Fruit fly (Drosophila melanogaster): ENCODE data around the gene CG12496.

CG12496 gene

dm6 chrX:2359845-2360244 is 50.9 kb downstream of the CG12496 start (continued):
- TF ChIP-seq CG4360 (GFP tag; IDR thresholded peaks at IDR 0.05) (no peak), Sox102F (GFP tag; optimal IDR thresholded peaks at IDR 0.05) (peak; percentile 50), Scr (GFP tag; IDR thresholded peaks at IDR 0.05; ENCODE audit: partially characterized antibody) (no peak), CG2889 (GFP tag; IDR thresholded peaks at IDR 0.05) (no peak), bcd (GFP tag; optimal IDR thresholded peaks at IDR 0.05) (no peak), CG8290 (GFP tag; optimal IDR thresholded peaks at IDR 0.05) (no peak), CG8290 (tag; optimal IDR thresholded peaks at IDR 0.05) (peak in 1 of 2 experiments; percentile 4), nau (GFP tag; optimal IDR thresholded peaks at IDR 0.05) (no peak), bab2 (GFP tag; optimal IDR thresholded peaks at IDR 0.05) (no peak), CG11247 (GFP tag; IDR thresholded peaks at IDR 0.05) (no peak), fd102C (GFP tag; optimal IDR thresholded peaks at IDR 0.05) (no peak), Spps (tag; optimal IDR thresholded peaks at IDR 0.05) (no peak), disco-r (GFP tag; optimal IDR thresholded peaks at IDR 0.05) (no peak), Ptx1 (GFP tag; IDR thresholded peaks at IDR 0.05) (peak; percentile 56), CG31388 (GFP tag; optimal IDR thresholded peaks at IDR 0.05) (no peak), CG15073 (GFP tag; optimal IDR thresholded peaks at IDR 0.05) (no peak), CG6854 (GFP tag; optimal IDR thresholded peaks at IDR 0.05) (no peak), Gsc (GFP tag; IDR thresholded peaks at IDR 0.05) (no peak), sc (optimal IDR thresholded peaks at IDR 0.05) (no peak), sc (GFP tag; optimal IDR thresholded peaks at IDR 0.05) (no peak), CG11504 (tag; optimal IDR thresholded peaks at IDR 0.05) (peak; percentile 42), shn (GFP tag; optimal IDR thresholded peaks at IDR 0.05) (no peak), CG8944 (GFP tag; optimal IDR thresholded peaks at IDR 0.05) (no peak), Rx (GFP tag; IDR thresholded peaks at IDR 0.05) (no peak), lov (optimal IDR thresholded peaks at IDR 0.05) (no peak), lov (GFP tag; IDR thresholded peaks at IDR 0.05) (no peak), CG15479 (GFP tag; optimal IDR thresholded peaks at IDR 0.05) (no peak), MTF-1 (GFP tag; optimal IDR thresholded peaks at IDR 0.05; ENCODE audit: borderline replicate concordance) (no peak), Fer1 (GFP tag; optimal IDR thresholded peaks at IDR 0.05) (no peak), Bdp1 (GFP tag; optimal IDR thresholded peaks at IDR 0.05) (no peak), wdn (GFP tag; IDR thresholded peaks at IDR 0.05) (no peak), cwo (GFP tag; optimal IDR thresholded peaks at IDR 0.05) (no peak), zen2 (GFP tag; IDR thresholded peaks at IDR 0.05; ENCODE audit: partially characterized antibody) (no peak), org-1 (GFP tag; optimal IDR thresholded peaks at IDR 0.05) (no peak), B-H2 (GFP tag; optimal IDR thresholded peaks at IDR 0.05) (no peak), nerfin-1 (tag; optimal IDR thresholded peaks at IDR 0.05) (no peak), Blimp-1 (GFP tag; optimal IDR thresholded peaks at IDR 0.05) (peak; percentile 44), Hsf (GFP tag; optimal IDR thresholded peaks at IDR 0.05) (no peak), tup (GFP tag; optimal IDR thresholded peaks at IDR 0.05) (no peak), ttk (GFP tag; IDR thresholded peaks at IDR 0.05) (peak; percentile 39; the same call in 1 of the 2 replicates), wek (GFP tag; optimal IDR thresholded peaks at IDR 0.05) (no peak), slou (GFP tag; optimal IDR thresholded peaks at IDR 0.05) (no peak)

Measured in whole organism, embryonic.